Worm (Caenorhabditis elegans) whole organism, young adult: ENCODE results near the gene tag-131.
A peak's percentile ranks its signal among the peaks of the same experiment; 100 is the strongest.
"Not testable (repeated sequence)": the region's sequence is repeated elsewhere in the genome, so short reads cannot be mapped to it uniquely, and the experiment has no call there.

Experiments used
- B0261.1 ChIP-seq: sonication (generic microtip); optimal IDR thresholded peaks from 2 replicates; lab custom pipeline; 2016; ENCODE audit warnings: mild to moderate bottlenecking, missing genetic modification characterization, moderate library complexity, missing compliant biosample characterization
- C06A6.2 ChIP-seq: fragments of 200-800 bp; sonication (Bioruptor generic); conservative IDR thresholded peaks from 2 replicates; pipeline ENCODE4 v1.3.6; 2022; ENCODE audit warnings: missing genetic modification characterization, missing compliant biosample characterization
- C17E4.6 ChIP-seq: fragments of 200-800 bp; sonication (Bioruptor generic); IDR thresholded peaks from 2 replicates; pipeline ENCODE4 v1.3.6; 2022; ENCODE audit warnings: missing genetic modification reagents, missing genetic modification characterization, missing compliant biosample characterization
- D2030.7 ChIP-seq: fragments of 200-800 bp; sonication (Bioruptor generic); IDR thresholded peaks from 2 replicates; pipeline ENCODE4 v1.3.6; 2022; ENCODE audit warnings: missing genetic modification reagents, missing genetic modification characterization, missing compliant biosample characterization
- F22D6.2 ChIP-seq: sonication (generic microtip); optimal IDR thresholded peaks from 2 replicates; lab custom pipeline; 2016; ENCODE audit warnings: mild to moderate bottlenecking, missing genetic modification characterization, missing compliant biosample characterization
- F23B12.7 ChIP-seq: sonication (generic microtip); optimal IDR thresholded peaks from 2 replicates; lab custom pipeline; 2017; ENCODE audit warnings: missing genetic modification characterization, mild to moderate bottlenecking, missing compliant biosample characterization, antibody characterized with exemption, moderate library complexity; ENCODE audit not compliant: insufficient read depth
- F33H1.4 ChIP-seq: fragments of 200-800 bp; sonication (Bioruptor generic); IDR thresholded peaks from 2 replicates; pipeline ENCODE4 v1.3.6; 2022; ENCODE audit warnings: missing genetic modification reagents, missing genetic modification characterization, missing compliant biosample characterization
- F37B4.10 ChIP-seq: fragments of 200-800 bp; sonication (Bioruptor generic); IDR thresholded peaks from 2 replicates; pipeline ENCODE4 v1.3.6; 2022; ENCODE audit warnings: missing genetic modification characterization, missing compliant biosample characterization
- K11D2.4 ChIP-seq: fragments of 200-800 bp; sonication (Bioruptor generic); IDR thresholded peaks from 2 replicates; pipeline ENCODE4 v1.3.6; 2022; ENCODE audit warnings: missing genetic modification reagents, missing genetic modification characterization, missing compliant biosample characterization
- Y53G8AR.9 ChIP-seq: fragments of 200-800 bp; sonication (Bioruptor generic); conservative IDR thresholded peaks from 2 replicates; pipeline ENCODE4 v1.3.6; 2022; ENCODE audit warnings: missing genetic modification reagents, missing genetic modification characterization, missing compliant biosample characterization
- Y56A3A.18 ChIP-seq: fragments of 200-800 bp; sonication (Bioruptor generic); IDR thresholded peaks from 2 replicates; pipeline ENCODE4 v1.3.6; 2022; ENCODE audit warnings: missing genetic modification reagents, missing genetic modification characterization, missing compliant biosample characterization
- Y95B8A.8 ChIP-seq: fragments of 200-800 bp; sonication (Bioruptor generic); IDR thresholded peaks from 2 replicates; pipeline ENCODE4 v1.3.6; 2022; ENCODE audit warnings: missing genetic modification reagents, missing genetic modification characterization, missing compliant biosample characterization
- ZK185.1 ChIP-seq: sonication (generic microtip); optimal IDR thresholded peaks from 2 replicates; lab custom pipeline; 2016; ENCODE audit warnings: mild to moderate bottlenecking, missing genetic modification characterization, missing compliant biosample characterization; ENCODE audit not compliant: poor library complexity, severe bottlenecking
- atf-7 ChIP-seq: sonication (generic microtip); optimal IDR thresholded peaks from 2 replicates; lab custom pipeline; 2017; ENCODE audit warnings: mild to moderate bottlenecking, missing genetic modification characterization, missing compliant biosample characterization
- attf-5 ChIP-seq: fragments of 200-800 bp; sonication (Bioruptor generic); optimal IDR thresholded peaks from 2 replicates; lab custom pipeline; 2018; ENCODE audit warnings: mild to moderate bottlenecking, missing genetic modification characterization, missing compliant biosample characterization
- attf-6 ChIP-seq: fragments of 200-800 bp; sonication (Bioruptor generic); IDR thresholded peaks from 2 replicates; pipeline ENCODE4 v1.3.6; 2022; ENCODE audit warnings: missing genetic modification reagents, missing genetic modification characterization, missing compliant biosample characterization
- cebp-2 ChIP-seq: fragments of 200-800 bp; sonication (Bioruptor generic); IDR thresholded peaks from 2 replicates; pipeline ENCODE4 v1.3.6; 2022; ENCODE audit warnings: missing genetic modification characterization, missing compliant biosample characterization
- ceh-40 ChIP-seq: fragments of 200-800 bp; sonication (Bioruptor generic); IDR thresholded peaks from 2 replicates; pipeline ENCODE4 v1.3.6; 2022; ENCODE audit warnings: missing genetic modification characterization, missing compliant biosample characterization
- ceh-91 ChIP-seq: fragments of 200-800 bp; sonication (Bioruptor generic); IDR thresholded peaks from 2 replicates; pipeline ENCODE4 v1.3.6; 2022; ENCODE audit warnings: missing genetic modification reagents, missing genetic modification characterization, missing compliant biosample characterization
- chd-7 ChIP-seq: sonication (generic microtip); optimal IDR thresholded peaks from 2 replicates; lab custom pipeline; 2016; ENCODE audit warnings: mild to moderate bottlenecking, missing genetic modification characterization, moderate library complexity, missing compliant biosample characterization
- die-1 ChIP-seq: sonication (generic microtip); optimal IDR thresholded peaks from 2 replicates; lab custom pipeline; 2016; ENCODE audit warnings: missing genotype, mild to moderate bottlenecking, missing genetic modification characterization, missing compliant biosample characterization
- dox-1 ChIP-seq: fragments of 200-800 bp; sonication (Bioruptor generic); IDR thresholded peaks from 2 replicates; pipeline ENCODE4 v1.3.6; 2022; ENCODE audit warnings: missing genetic modification reagents, missing genetic modification characterization, missing compliant biosample characterization
- egl-44 ChIP-seq: fragments of 200-800 bp; sonication (Bioruptor generic); IDR thresholded peaks from 2 replicates; pipeline ENCODE4 v1.3.6; 2022; ENCODE audit warnings: missing genetic modification reagents, missing genetic modification characterization, missing compliant biosample characterization
- egrh-3 ChIP-seq: fragments of 200-800 bp; sonication (Bioruptor generic); IDR thresholded peaks from 2 replicates; pipeline ENCODE4 v1.3.6; 2022; ENCODE audit warnings: missing genetic modification reagents, missing genetic modification characterization, missing compliant biosample characterization
- ekl-4 ChIP-seq: fragments of 200-800 bp; sonication (Bioruptor generic); IDR thresholded peaks from 2 replicates; pipeline ENCODE4 v1.3.6; 2022; ENCODE audit warnings: missing genetic modification reagents, missing genetic modification characterization, missing compliant biosample characterization
- him-1 ChIP-seq: sonication (generic microtip); optimal IDR thresholded peaks from 2 replicates; lab custom pipeline; 2016; ENCODE audit warnings: missing genotype, missing genetic modification reagents, missing genetic modification characterization, missing compliant biosample characterization
- hsf-1 ChIP-seq: fragments of 200-800 bp; sonication (Bioruptor generic); IDR thresholded peaks from 2 replicates; pipeline ENCODE4 v1.3.6; 2022; ENCODE audit warnings: missing genetic modification reagents, missing genetic modification characterization, missing compliant biosample characterization
- let-526 ChIP-seq: fragments of 200-800 bp; sonication (Bioruptor generic); IDR thresholded peaks from 2 replicates; pipeline ENCODE4 v1.3.6; 2022; ENCODE audit warnings: missing genetic modification reagents, missing genetic modification characterization, missing compliant biosample characterization
- let-607 ChIP-seq, 2 experiments: fragments of 200-800 bp in 1 of 2; sonication (Bioruptor generic) in 1 of 2; sonication (generic microtip) in 1 of 2; optimal IDR thresholded peaks; 2 replicates each; lab custom pipeline; 2016 to 2018; ENCODE audit warnings: mild to moderate bottlenecking in 2 of 2, missing compliant biosample characterization in 2 of 2, missing genetic modification characterization in 2 of 2, moderate library complexity in 2 of 2, missing genotype in 1 of 2
- lin-40 ChIP-seq: sonication (generic microtip); optimal IDR thresholded peaks from 2 replicates; lab custom pipeline; 2016; ENCODE audit warnings: missing genetic modification characterization, mild to moderate bottlenecking, missing compliant biosample characterization, missing genotype, missing genetic modification reagents
- lsl-1 ChIP-seq: fragments of 200-800 bp; sonication (Bioruptor generic); optimal IDR thresholded peaks from 2 replicates; lab custom pipeline; 2018; ENCODE audit warnings: mild to moderate bottlenecking, missing genetic modification characterization, moderate library complexity, missing compliant biosample characterization
- madf-3 ChIP-seq: fragments of 200-800 bp; sonication (Bioruptor generic); IDR thresholded peaks from 2 replicates; pipeline ENCODE4 v1.3.6; 2022; ENCODE audit warnings: missing genetic modification reagents, missing genetic modification characterization, missing compliant biosample characterization
- madf-6 ChIP-seq: fragments of 200-800 bp; sonication (Bioruptor generic); IDR thresholded peaks from 2 replicates; pipeline ENCODE4 v1.3.6; 2022; ENCODE audit warnings: missing genetic modification reagents, missing genetic modification characterization, missing compliant biosample characterization
- madf-8 ChIP-seq: fragments of 200-800 bp; sonication (Bioruptor generic); conservative IDR thresholded peaks from 2 replicates; pipeline ENCODE4 v1.3.6; 2022; ENCODE audit warnings: missing genetic modification reagents, missing genetic modification characterization, missing compliant biosample characterization
- mcd-1 ChIP-seq: fragments of 200-800 bp; sonication (Bioruptor generic); IDR thresholded peaks from 2 replicates; pipeline ENCODE4 v1.3.6; 2022; ENCODE audit warnings: missing genetic modification reagents, missing genetic modification characterization, missing compliant biosample characterization
- nfyb-1 ChIP-seq: fragments of 200-800 bp; sonication (Bioruptor generic); IDR thresholded peaks from 2 replicates; pipeline ENCODE4 v1.3.6; 2022; ENCODE audit warnings: missing genetic modification reagents, missing genetic modification characterization, missing compliant biosample characterization
- nhr-90 ChIP-seq: sonication (generic microtip); optimal IDR thresholded peaks from 2 replicates; lab custom pipeline; 2016; ENCODE audit warnings: missing genotype, mild to moderate bottlenecking, missing genetic modification characterization, missing compliant biosample characterization
- rec-8 ChIP-seq, 2 experiments: sonication (generic microtip); optimal IDR thresholded peaks; 2 replicates each; lab custom pipeline; 2016; ENCODE audit warnings: mild to moderate bottlenecking in 2 of 2, missing genetic modification characterization in 2 of 2, missing genetic modification reagents in 2 of 2, missing genotype in 2 of 2, missing biosample characterization in 1 of 2, missing compliant biosample characterization in 1 of 2, moderate library complexity in 1 of 2
- rpc-1 ChIP-seq, 2 experiments: fragments of 150-350 bp in 1 of 2; sonication (generic microtip) in 1 of 2; optimal IDR thresholded peaks; 2 replicates each; lab custom pipeline; 2014 to 2018; ENCODE audit warnings: missing biosample characterization in 1 of 2, missing genetic modification characterization in 1 of 2, missing genetic modification reagents in 1 of 2, missing genotype in 1 of 2
- snpc-4 ChIP-seq, 5 experiments: fragments of 150-350 bp in 1 of 5; sonication (generic microtip) in 4 of 5; optimal IDR thresholded peaks; 2 replicates each; lab custom pipeline; 2014 to 2018; ENCODE audit warnings: missing genetic modification characterization in 5 of 5, missing biosample characterization in 3 of 5, antibody characterized with exemption in 2 of 5, mild to moderate bottlenecking in 2 of 5, missing compliant biosample characterization in 2 of 5, missing genotype in 2 of 5, moderate library complexity in 2 of 5, missing genetic modification reagents in 1 of 5
- somi-1 ChIP-seq: fragments of 200-800 bp; sonication (Bioruptor generic); optimal IDR thresholded peaks from 2 replicates; lab custom pipeline; 2018; ENCODE audit warnings: mild to moderate bottlenecking, missing genetic modification characterization, missing compliant biosample characterization
- tbp1 ChIP-seq: fragments of 200-800 bp; sonication (Bioruptor generic); optimal IDR thresholded peaks from 2 replicates; lab custom pipeline; 2018; ENCODE audit warnings: mild to moderate bottlenecking, missing genetic modification characterization, missing compliant biosample characterization
- ztf-18 ChIP-seq: sonication (generic microtip); optimal IDR thresholded peaks from 2 replicates; lab custom pipeline; 2016; ENCODE audit warnings: missing genotype, mild to moderate bottlenecking, missing genetic modification characterization, missing compliant biosample characterization
- ztf-25 ChIP-seq: fragments of 200-800 bp; sonication (Bioruptor generic); IDR thresholded peaks from 2 replicates; pipeline ENCODE4 v1.3.6; 2022; ENCODE audit warnings: missing genetic modification reagents, missing genetic modification characterization, missing compliant biosample characterization
- ztf-26 ChIP-seq: sonication (generic microtip); optimal IDR thresholded peaks from 2 replicates; lab custom pipeline; 2017; ENCODE audit warnings: missing genetic modification characterization, missing compliant biosample characterization

tag-131 gene

ce11 chrIII:4369381-4369809 is 51.9 kb downstream of the tag-131 start:
- peak; percentile 51; the same call in 1 of the 2 replicates for TF ChIP-seq ceh-40 (GFP tag; lab: Robert Waterston, UW)
- TF ChIP-seq ztf-26 (tag; lab: Kevin White, UChicago), result peak; percentile 56
- TF ChIP-seq madf-6 (GFP tag; lab: Robert Waterston, UW), result peak; percentile 72; the same call in 1 of the 2 replicates
- 0 out of 2 replicates have a peak, but pooled peaks have one; percentile 59 for TF ChIP-seq hsf-1 (GFP tag; lab: Robert Waterston, UW)
- TF ChIP-seq madf-8 (GFP tag; lab: Robert Waterston, UW), result peak; percentile 29; the same call in 1 of the 2 replicates
- TF ChIP-seq atf-7, result peak; percentile 24
- peak; percentile 73 for TF ChIP-seq lin-40 (tag; lab: Kevin White, UChicago)
- peak; percentile 39 for TF ChIP-seq die-1
- TF ChIP-seq attf-6 (GFP tag; lab: Robert Waterston, UW), result 0 out of 2 replicates have a peak, but pooled peaks have one; percentile 50
- peak; percentile 69 for TF ChIP-seq rpc-1 (optimal IDR thresholded peaks at IDR 0.05; lab: Kevin White, UChicago)
- TF ChIP-seq rpc-1 (tag; optimal IDR thresholded peaks at IDR 0.05; lab: Kevin White, UChicago), result peak; percentile 66
- peak; percentile 94 for TF ChIP-seq dox-1 (GFP tag; lab: Robert Waterston, UW)
- TF ChIP-seq him-1, result peak; percentile 6
- TF ChIP-seq somi-1 (GFP tag; lab: Kevin White, UChicago), result peak; percentile 45
- peak; percentile 62; the same call in 1 of the 2 replicates for TF ChIP-seq Y56A3A.18
- TF ChIP-seq B0261.1 (tag; lab: Kevin White, UChicago), result peak; percentile 71
- TF ChIP-seq ZK185.1 (tag; lab: Kevin White, UChicago), result peak; percentile 77
- TF ChIP-seq lsl-1 (GFP tag; lab: Kevin White, UChicago), result peak; percentile 30
- peak; percentile 47 for TF ChIP-seq F23B12.7 (tag; lab: Kevin White, UChicago)
- peak; percentile 4; the same call in 1 of the 2 replicates for TF ChIP-seq let-526 (GFP tag; lab: Robert Waterston, UW)
- TF ChIP-seq let-607 (tag; optimal IDR thresholded peaks at IDR 0.05; lab: Kevin White, UChicago), result peak in 1 of 2 experiments; percentile 45
- peak; percentile 76 for TF ChIP-seq egl-44 (GFP tag; lab: Robert Waterston, UW)
- TF ChIP-seq snpc-4 (GFP tag; optimal IDR thresholded peaks at IDR 0.05; lab: Kevin White, UChicago), result not testable (repeated sequence)
- peak in 2 of 4 experiments; percentile 44 to 65 for TF ChIP-seq snpc-4 (tag; optimal IDR thresholded peaks at IDR 0.05; lab: Kevin White, UChicago)
- TF ChIP-seq tbp1, result peak; percentile 79
- peak; percentile 40 for TF ChIP-seq nhr-90 (tag; lab: Kevin White, UChicago)
- TF ChIP-seq nfyb-1, result peak; percentile 84
- peak; percentile 85 for TF ChIP-seq D2030.7
- peak; percentile 50; the same call in 1 of the 2 replicates for TF ChIP-seq C06A6.2 (GFP tag; lab: Robert Waterston, UW)
- 0 out of 2 replicates have a peak, but pooled peaks have one; percentile 73 for TF ChIP-seq Y53G8AR.9
- TF ChIP-seq ceh-91 (GFP tag; lab: Robert Waterston, UW), result 0 out of 2 replicates have a peak, but pooled peaks have one; percentile 39
- TF ChIP-seq egrh-3 (GFP tag; lab: Robert Waterston, UW), result peak; percentile 78
- peak; percentile 80 for TF ChIP-seq mcd-1 (GFP tag; lab: Robert Waterston, UW)
- peak; percentile 48; the same call in 1 of the 2 replicates for TF ChIP-seq ztf-25 (GFP tag; lab: Robert Waterston, UW)
- TF ChIP-seq F22D6.2 (tag; lab: Kevin White, UChicago), result peak; percentile 1
- TF ChIP-seq rec-8 (tag; optimal IDR thresholded peaks at IDR 0.05; lab: Kevin White, UChicago), result peak in 1 of 2 experiments; percentile 32
- peak; percentile 58 for TF ChIP-seq attf-5 (GFP tag; lab: Kevin White, UChicago)
- peak; percentile 65 for TF ChIP-seq ztf-18 (tag; lab: Kevin White, UChicago)
- 0 out of 2 replicates have a peak, but pooled peaks have one; percentile 7 for TF ChIP-seq cebp-2 (GFP tag; lab: Robert Waterston, UW)
- peak; percentile 45; the same call in 1 of the 2 replicates for TF ChIP-seq F33H1.4 (GFP tag; lab: Robert Waterston, UW)
- 0 out of 2 replicates have a peak, but pooled peaks have one; percentile 22 for TF ChIP-seq F37B4.10 (GFP tag; lab: Robert Waterston, UW)
- 0 out of 2 replicates have a peak, but pooled peaks have one; percentile 42 for TF ChIP-seq madf-3 (GFP tag; lab: Robert Waterston, UW)
- 0 out of 2 replicates have a peak, but pooled peaks have one; percentile 53 for TF ChIP-seq Y95B8A.8 (GFP tag; lab: Robert Waterston, UW)
- peak; percentile 67; the same call in 1 of the 2 replicates for TF ChIP-seq C17E4.6 (GFP tag; lab: Robert Waterston, UW)
- TF ChIP-seq ekl-4 (GFP tag; lab: Robert Waterston, UW), result peak; percentile 64; the same call in 1 of the 2 replicates
- TF ChIP-seq K11D2.4 (GFP tag; lab: Robert Waterston, UW), result peak; percentile 49; the same call in 1 of the 2 replicates
- TF ChIP-seq chd-7, result peak; percentile 35
